Fruit fly (Drosophila melanogaster) whole organism, embryonic: ENCODE data around the gene CG7512.

Source experiments
- Ada2b ChIP-seq: fragments of 200-800 bp; sonication (Bioruptor generic); IDR thresholded peaks from 2 replicates; pipeline ENCODE4 v1.3.6; 2022; ENCODE audit warnings: missing biosample characterization, missing genetic modification characterization
- Asciz ChIP-seq: fragments of 200-800 bp; sonication (Bioruptor generic); optimal IDR thresholded peaks from 2 replicates; lab custom pipeline; 2017; ENCODE audit warnings: missing biosample characterization, mild to moderate bottlenecking, missing genetic modification characterization, missing genetic modification reagents
- Blimp-1 ChIP-seq: fragments of 200-800 bp; sonication (Bioruptor generic); optimal IDR thresholded peaks from 3 replicates; lab custom pipeline; 2018; ENCODE audit warnings: missing biosample characterization, missing genetic modification characterization, mild to moderate bottlenecking, moderate library complexity, missing genetic modification reagents
- CG10959 ChIP-seq: fragments of 200-800 bp; sonication (Bioruptor generic); IDR thresholded peaks from 2 replicates; pipeline ENCODE4 v1.3.6; 2022; ENCODE audit warnings: missing biosample characterization, missing genetic modification characterization
- CG12104 ChIP-seq: fragments of 200-800 bp; sonication (Bioruptor generic); optimal IDR thresholded peaks from 3 replicates; lab custom pipeline; 2016; ENCODE audit warnings: missing biosample characterization, missing genetic modification characterization
- CG15479 ChIP-seq: fragments of 200-800 bp; sonication (Bioruptor generic); optimal IDR thresholded peaks from 3 replicates; lab custom pipeline; 2019; ENCODE audit warnings: missing biosample characterization, mild to moderate bottlenecking, missing genetic modification characterization, moderate library complexity
- CG2202 ChIP-seq: fragments of 200-800 bp; sonication (Bioruptor generic); optimal IDR thresholded peaks from 2 replicates; lab custom pipeline; 2018; ENCODE audit warnings: missing biosample characterization, mild to moderate bottlenecking, missing genetic modification characterization
- CG2875 ChIP-seq: fragments of 200-800 bp; sonication (Bioruptor generic); optimal IDR thresholded peaks from 2 replicates; lab custom pipeline; 2017; ENCODE audit warnings: missing biosample characterization, mild to moderate bottlenecking, missing genetic modification characterization, missing genetic modification reagents
- CG31441 ChIP-seq: fragments of 200-800 bp; sonication (Bioruptor generic); IDR thresholded peaks from 2 replicates; pipeline ENCODE4 v1.3.6; 2022; ENCODE audit warnings: missing biosample characterization, missing genetic modification characterization
- CG32772 ChIP-seq: fragments of 200-800 bp; sonication (Bioruptor generic); IDR thresholded peaks from 2 replicates; pipeline ENCODE4 v1.3.6; 2022; ENCODE audit warnings: missing biosample characterization, missing genetic modification characterization
- CG4707 ChIP-seq: fragments of 200-800 bp; sonication (Bioruptor generic); optimal IDR thresholded peaks from 2 replicates; lab custom pipeline; 2018; ENCODE audit warnings: missing biosample characterization, mild to moderate bottlenecking, missing genetic modification characterization, moderate library complexity
- CG6254 ChIP-seq: fragments of 200-800 bp; sonication (Bioruptor generic); optimal IDR thresholded peaks from 3 replicates; lab custom pipeline; 2017; ENCODE audit warnings: mild to moderate bottlenecking, missing biosample characterization, missing genetic modification reagents, missing genetic modification characterization
- CG6654 ChIP-seq: fragments of 200-800 bp; sonication (Bioruptor generic); optimal IDR thresholded peaks from 2 replicates; lab custom pipeline; 2017; ENCODE audit warnings: missing biosample characterization, mild to moderate bottlenecking, missing genetic modification characterization
- CG6813 ChIP-seq: fragments of 200-800 bp; sonication (Bioruptor generic); optimal IDR thresholded peaks from 2 replicates; lab custom pipeline; 2017; ENCODE audit warnings: missing biosample characterization, missing genetic modification characterization, mild to moderate bottlenecking, moderate library complexity, missing genetic modification reagents
- CG6854 ChIP-seq: fragments of 200-800 bp; sonication (Bioruptor generic); optimal IDR thresholded peaks from 3 replicates; lab custom pipeline; 2017; ENCODE audit warnings: missing biosample characterization, mild to moderate bottlenecking, missing genetic modification characterization
- D ChIP-seq, 2 experiments: fragments of 200-800 bp in 1 of 2; fragments of >200 bp in 1 of 2; sonication (Bioruptor generic) in 1 of 2; optimal IDR thresholded peaks; 2 replicates in 1 of 2; 3 replicates in 1 of 2; lab custom pipeline; 2017; ENCODE audit warnings: mild to moderate bottlenecking in 1 of 2, missing biosample characterization in 1 of 2, missing genetic modification characterization in 1 of 2, missing genetic modification reagents in 1 of 2
- MESR4 ChIP-seq: fragments of 200-800 bp; sonication (Bioruptor generic); optimal IDR thresholded peaks from 2 replicates; lab custom pipeline; 2018; ENCODE audit warnings: missing biosample characterization, mild to moderate bottlenecking, missing genetic modification characterization, moderate library complexity
- Scr ChIP-seq: fragments of 200-800 bp; sonication (Bioruptor generic); IDR thresholded peaks from 2 replicates; pipeline ENCODE4 v1.3.6; 2022; ENCODE audit warnings: missing biosample characterization, missing genetic modification characterization; ENCODE audit not compliant: partially characterized antibody
- Xrp1 ChIP-seq: fragments of 200-800 bp; sonication (Bioruptor generic); IDR thresholded peaks from 2 replicates; pipeline ENCODE4 v1.3.6; 2022; ENCODE audit warnings: missing biosample characterization, missing genetic modification characterization
- al ChIP-seq: fragments of 200-800 bp; sonication (Bioruptor generic); IDR thresholded peaks from 2 replicates; pipeline ENCODE4 v1.3.6; 2022; ENCODE audit warnings: missing biosample characterization, missing genetic modification characterization
- ap ChIP-seq: fragments of 200-800 bp; sonication (Bioruptor generic); IDR thresholded peaks from 2 replicates; pipeline ENCODE4 v1.3.6; 2022; ENCODE audit warnings: missing biosample characterization, missing genetic modification characterization
- chn ChIP-seq: fragments of 200-800 bp; sonication (Bioruptor generic); optimal IDR thresholded peaks from 2 replicates; lab custom pipeline; 2016; ENCODE audit warnings: missing biosample characterization, missing genetic modification characterization
- dpn ChIP-seq, 2 experiments: fragments of 200-800 bp; sonication (Bioruptor generic); optimal IDR thresholded peaks; 3 replicates each; lab custom pipeline; 2016; ENCODE audit warnings: missing biosample characterization in 2 of 2, missing genetic modification characterization in 2 of 2
- en ChIP-seq: fragments of 200-800 bp; sonication (Bioruptor generic); optimal IDR thresholded peaks from 2 replicates; lab custom pipeline; 2016; ENCODE audit warnings: missing biosample characterization, missing genetic modification characterization
- fd64A ChIP-seq: fragments of 200-800 bp; sonication (Bioruptor generic); optimal IDR thresholded peaks from 3 replicates; lab custom pipeline; 2018; ENCODE audit warnings: missing biosample characterization, mild to moderate bottlenecking, missing genetic modification characterization
- fd96Cb ChIP-seq: fragments of 200-800 bp; sonication (Bioruptor generic); optimal IDR thresholded peaks from 2 replicates; lab custom pipeline; 2018; ENCODE audit warnings: missing biosample characterization, mild to moderate bottlenecking, missing genetic modification characterization, moderate library complexity
- fu2 ChIP-seq: fragments of 200-800 bp; sonication (Bioruptor generic); optimal IDR thresholded peaks from 2 replicates; lab custom pipeline; 2016; ENCODE audit warnings: missing biosample characterization, missing genetic modification characterization
- gce ChIP-seq: fragments of 200-800 bp; sonication (Bioruptor generic); IDR thresholded peaks from 3 replicates; pipeline ENCODE4 v1.3.6; 2022; ENCODE audit warnings: missing biosample characterization, missing genetic modification characterization
- gcm ChIP-seq: fragments of 200-800 bp; sonication (Bioruptor generic); optimal IDR thresholded peaks from 2 replicates; lab custom pipeline; 2019; ENCODE audit warnings: missing biosample characterization, mild to moderate bottlenecking, missing genetic modification characterization, moderate library complexity
- gcm2 ChIP-seq: fragments of 200-800 bp; sonication (Bioruptor generic); optimal IDR thresholded peaks from 2 replicates; lab custom pipeline; 2016; ENCODE audit warnings: missing biosample characterization, missing genetic modification characterization
- gro ChIP-seq: fragments of 200-800 bp; sonication (Bioruptor generic); optimal IDR thresholded peaks from 2 replicates; lab custom pipeline; 2016; ENCODE audit warnings: missing biosample characterization, missing genetic modification characterization
- gsb ChIP-seq: fragments of 200-800 bp; sonication (Bioruptor generic); IDR thresholded peaks from 2 replicates; pipeline ENCODE4 v1.3.6; 2022; ENCODE audit warnings: missing biosample characterization, missing genetic modification characterization
- h ChIP-seq: fragments of >200 bp; optimal IDR thresholded peaks from 2 replicates; lab custom pipeline; 2017
- ham ChIP-seq: fragments of 200-800 bp; sonication (Bioruptor generic); IDR thresholded peaks from 2 replicates; pipeline ENCODE4 v1.3.6; 2022; ENCODE audit warnings: missing biosample characterization, missing genetic modification characterization
- her ChIP-seq: fragments of 200-800 bp; sonication (Bioruptor generic); optimal IDR thresholded peaks from 2 replicates; lab custom pipeline; 2016; ENCODE audit warnings: missing biosample characterization, missing genetic modification characterization
- jigr1 ChIP-seq: fragments of 200-800 bp; sonication (Bioruptor generic); IDR thresholded peaks from 3 replicates; pipeline ENCODE4 v1.3.6; 2022; ENCODE audit warnings: missing biosample characterization, missing genetic modification characterization
- kah ChIP-seq: fragments of 200-800 bp; sonication (Bioruptor generic); optimal IDR thresholded peaks from 2 replicates; lab custom pipeline; 2018; ENCODE audit warnings: missing biosample characterization, mild to moderate bottlenecking, missing genetic modification characterization
- lilli ChIP-seq: fragments of 200-800 bp; sonication (Bioruptor generic); optimal IDR thresholded peaks from 3 replicates; lab custom pipeline; 2016; ENCODE audit warnings: missing biosample characterization, missing genetic modification characterization
- oc ChIP-seq: fragments of 200-800 bp; sonication (Bioruptor generic); optimal IDR thresholded peaks from 2 replicates; lab custom pipeline; 2018; ENCODE audit warnings: missing biosample characterization, mild to moderate bottlenecking, missing genetic modification characterization, moderate library complexity
- odd ChIP-seq: fragments of 200-800 bp; sonication (Bioruptor generic); optimal IDR thresholded peaks from 2 replicates; lab custom pipeline; 2017; ENCODE audit warnings: missing biosample characterization, mild to moderate bottlenecking, missing genetic modification characterization
- p53 ChIP-seq: fragments of 200-800 bp; sonication (Bioruptor generic); optimal IDR thresholded peaks from 2 replicates; lab custom pipeline; 2016; ENCODE audit warnings: missing biosample characterization, missing genetic modification characterization
- pan ChIP-seq, 4 experiments: fragments of >200 bp in 3 of 4; fragments of 200-800 bp in 1 of 4; sonication (Bioruptor generic) in 1 of 4; optimal IDR thresholded peaks in 3 of 4; IDR thresholded peaks in 1 of 4; 2 replicates each; pipeline versions ENCODE4 v1.3.6 to Lab custom; 2017 to 2022; ENCODE audit warnings: missing biosample characterization in 2 of 4, missing genetic modification characterization in 2 of 4, mixed read lengths in 1 of 4
- psq ChIP-seq: fragments of 200-800 bp; sonication (Bioruptor generic); optimal IDR thresholded peaks from 2 replicates; lab custom pipeline; 2017; ENCODE audit warnings: missing biosample characterization, missing genetic modification characterization
- sc ChIP-seq, 3 experiments: fragments of >200 bp in 2 of 3; fragments of 200-800 bp in 1 of 3; sonication (Bioruptor generic) in 1 of 3; optimal IDR thresholded peaks; 2 replicates in 2 of 3; 3 replicates in 1 of 3; lab custom pipeline; 2017; ENCODE audit warnings: mild to moderate bottlenecking in 1 of 3, missing biosample characterization in 1 of 3, missing genetic modification characterization in 1 of 3, missing genetic modification reagents in 1 of 3
- seq ChIP-seq: fragments of 200-800 bp; sonication (Bioruptor generic); IDR thresholded peaks from 2 replicates; pipeline ENCODE4 v1.3.6; 2022; ENCODE audit warnings: missing biosample characterization, missing genetic modification characterization
- sqz ChIP-seq: fragments of 200-800 bp; sonication (Bioruptor generic); optimal IDR thresholded peaks from 3 replicates; lab custom pipeline; 2018; ENCODE audit warnings: missing biosample characterization, mild to moderate bottlenecking, missing genetic modification characterization
- tap ChIP-seq: fragments of 200-800 bp; optimal IDR thresholded peaks from 3 replicates; lab custom pipeline; 2019; ENCODE audit warnings: missing biosample characterization, mild to moderate bottlenecking, missing genetic modification characterization, moderate library complexity
- tio ChIP-seq: fragments of 200-800 bp; sonication (Bioruptor generic); optimal IDR thresholded peaks from 2 replicates; lab custom pipeline; 2017; ENCODE audit warnings: missing biosample characterization, missing genetic modification characterization, inconsistent platforms
- ttk ChIP-seq: fragments of 200-800 bp; sonication (Bioruptor generic); IDR thresholded peaks from 2 replicates; pipeline ENCODE4 v2.1.2; 2022; ENCODE audit warnings: missing biosample characterization, missing genetic modification characterization
- vfl ChIP-seq: fragments of 200-800 bp; sonication (Bioruptor generic); optimal IDR thresholded peaks from 2 replicates; lab custom pipeline; 2016; ENCODE audit warnings: missing biosample characterization, missing genetic modification characterization
- zen ChIP-seq: fragments of 200-800 bp; sonication (Bioruptor generic); optimal IDR thresholded peaks from 3 replicates; lab custom pipeline; 2018; ENCODE audit warnings: missing biosample characterization, mild to moderate bottlenecking, missing genetic modification characterization, moderate library complexity

The CG7512 gene

DNA sequence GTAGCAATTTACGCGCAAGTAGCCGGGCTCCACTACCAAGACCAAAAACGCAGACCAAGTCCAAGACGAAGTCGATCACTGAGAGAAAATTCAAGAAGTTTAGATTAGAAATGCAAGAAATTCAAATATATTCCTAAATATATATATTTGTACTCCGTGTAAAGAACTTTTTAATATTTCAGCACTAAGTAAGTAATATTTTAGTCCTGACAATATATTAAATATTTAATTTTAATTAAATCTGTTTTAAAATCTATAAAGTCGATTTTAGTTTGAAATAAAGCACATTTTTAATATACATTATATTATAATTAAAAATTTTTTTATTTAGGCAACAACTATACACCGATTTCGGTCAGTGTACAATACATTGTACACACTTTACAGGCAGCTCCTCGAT lies 46.5 kb upstream of the CG7512 start (continued):
- TF ChIP-seq seq (GFP tag; lab: Robert Waterston, UW) (no peak), CG4707 (no peak), gcm2 (GFP tag; lab: Kevin White, UChicago) (no peak), tap (tag; lab: Kevin White, UChicago) (peak; percentile 21), tio (GFP tag; lab: Kevin White, UChicago) (no peak), sqz (GFP tag; lab: Kevin White, UChicago) (no peak), zen (tag; lab: Kevin White, UChicago) (no peak), CG32772 (no peak), CG6654 (GFP tag; lab: Kevin White, UChicago) (no peak), chn (GFP tag; lab: Kevin White, UChicago) (no peak), fd64A (GFP tag; lab: Kevin White, UChicago) (no peak), vfl (GFP tag; lab: Kevin White, UChicago) (no peak), Asciz (GFP tag; lab: Kevin White, UChicago) (no peak), her (GFP tag; lab: Kevin White, UChicago) (no peak), CG31441 (GFP tag; lab: Robert Waterston, UW) (peak; percentile 66), CG12104 (GFP tag; lab: Kevin White, UChicago) (no peak), Ada2b (no peak), Blimp-1 (GFP tag; lab: Kevin White, UChicago) (peak; percentile 41), Scr (no peak), al (GFP tag; lab: Robert Waterston, UW) (no peak), MESR4 (GFP tag; lab: Kevin White, UChicago) (no peak), CG6813 (GFP tag; lab: Kevin White, UChicago) (no peak), oc (tag; lab: Kevin White, UChicago) (no peak), CG15479 (GFP tag; lab: Kevin White, UChicago) (no peak), odd (GFP tag; lab: Kevin White, UChicago) (no peak), h (no peak), pan (optimal IDR thresholded peaks at IDR 0.05; lab: Kevin White, UChicago) (no peak), pan (GFP tag; optimal IDR thresholded peaks at IDR 0.05 in 1 of 2, IDR thresholded peaks at IDR 0.05 in 1 of 2) (no peak), Xrp1 (GFP tag; lab: Robert Waterston, UW) (0 out of 2 replicates have a peak, but pooled peaks have one; percentile 15), gce (GFP tag; lab: Robert Waterston, UW) (no peak), gro (GFP tag; lab: Kevin White, UChicago) (no peak), CG6254 (GFP tag; lab: Kevin White, UChicago) (no peak), p53 (no peak), dpn (GFP tag; optimal IDR thresholded peaks at IDR 0.05; lab: Kevin White, UChicago) (no peak), D (optimal IDR thresholded peaks at IDR 0.05; lab: Kevin White, UChicago) (no peak), D (GFP tag; optimal IDR thresholded peaks at IDR 0.05; lab: Kevin White, UChicago) (peak; percentile 23), gsb (GFP tag; lab: Robert Waterston, UW) (no peak), fu2 (GFP tag; lab: Kevin White, UChicago) (no peak), ttk (GFP tag; lab: Robert Waterston, UW) (no peak), jigr1 (GFP tag; lab: Robert Waterston, UW) (no peak), sc (optimal IDR thresholded peaks at IDR 0.05; lab: Kevin White, UChicago) (no peak), sc (GFP tag; optimal IDR thresholded peaks at IDR 0.05; lab: Kevin White, UChicago) (no peak), kah (GFP tag; lab: Kevin White, UChicago) (no peak), gcm (GFP tag; lab: Kevin White, UChicago) (peak; percentile 18), fd96Cb (peak; percentile 17), lilli (GFP tag; lab: Kevin White, UChicago) (no peak), ap (no peak), psq (no peak), ham (GFP tag; lab: Robert Waterston, UW) (no peak), CG2875 (GFP tag; lab: Kevin White, UChicago) (no peak), CG2202 (tag; lab: Kevin White, UChicago) (no peak), CG10959 (GFP tag; lab: Robert Waterston, UW) (no peak), CG6854 (no peak), en (GFP tag; lab: Kevin White, UChicago) (no peak)
